Worm (Caenorhabditis elegans) whole organism, late embryonic: ENCODE measurements around the gene col-85.

Experiments
- ceh-30 ChIP-seq: fragments of 150-350 bp; optimal IDR thresholded peaks from 2 replicates; lab custom pipeline; 2014; ENCODE audit warnings: missing biosample characterization, missing genetic modification characterization
- dmd-4 ChIP-seq: sonication (generic microtip); optimal IDR thresholded peaks from 2 replicates; lab custom pipeline; 2016; ENCODE audit warnings: borderline replicate concordance, missing genetic modification characterization, missing compliant biosample characterization
- eyg-1 ChIP-seq: sonication (generic microtip); optimal IDR thresholded peaks from 2 replicates; lab custom pipeline; 2016; ENCODE audit warnings: missing genotype, missing genetic modification characterization, missing compliant biosample characterization
- fkh-10 ChIP-seq: fragments of 150-350 bp; optimal IDR thresholded peaks from 2 replicates; lab custom pipeline; 2014; ENCODE audit warnings: missing biosample characterization, missing genetic modification reagents, missing genetic modification characterization
- fkh-6 ChIP-seq: sonication (generic microtip); optimal IDR thresholded peaks from 2 replicates; lab custom pipeline; 2016; ENCODE audit warnings: missing genetic modification characterization, missing compliant biosample characterization
- lin-11 ChIP-seq: fragments of 200-800 bp; sonication (Bioruptor generic); optimal IDR thresholded peaks from 2 replicates; lab custom pipeline; 2018; ENCODE audit warnings: mild to moderate bottlenecking, missing genetic modification characterization, missing compliant biosample characterization

- TF ChIP-seq ceh-30 (tag; lab: Kevin White, UChicago) (peak; percentile 3), fkh-10 (GFP tag; lab: Kevin White, UChicago) (peak; percentile 52), dmd-4 (tag; lab: Kevin White, UChicago) (peak; percentile 94), fkh-6 (tag; lab: Kevin White, UChicago) (peak; percentile 95), eyg-1 (tag; lab: Kevin White, UChicago) (peak; percentile 68), lin-11 (tag; lab: Kevin White, UChicago) (peak; percentile 87)
Measured at ce11 chrII:12494556-12495131, at the start of gene col-85.
